Worm (Caenorhabditis elegans): Measurements from ENCODE around the gene taf-3.

DNA sequence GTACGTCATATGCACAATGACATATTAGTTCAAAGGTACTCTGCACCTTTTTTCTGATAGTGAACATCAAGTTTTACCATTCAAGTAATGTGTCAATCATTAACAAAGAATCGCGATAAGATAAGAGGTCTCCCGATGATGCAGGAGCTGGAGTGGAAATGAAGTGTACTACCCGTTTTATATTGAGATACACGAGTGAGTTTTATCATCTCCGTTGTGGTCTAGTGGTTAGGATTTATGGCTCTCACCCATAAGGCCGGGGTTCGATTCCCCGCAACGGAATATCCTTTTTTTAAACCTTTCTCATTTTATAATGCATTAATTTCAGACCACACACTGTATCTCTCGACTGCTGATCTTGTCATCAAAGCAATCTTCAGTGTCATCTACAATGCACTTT, 45.7 kb downstream of the taf-3 start:
- TF ChIP-seq ceh-22 (tag; optimal IDR thresholded peaks at IDR 0.05) (no peak), sox-4 (tag; optimal IDR thresholded peaks at IDR 0.05) (no peak), fkh-6 (tag; optimal IDR thresholded peaks at IDR 0.05) (no peak), mec-3 (tag; optimal IDR thresholded peaks at IDR 0.05; ENCODE audit: borderline replicate concordance) (no peak), unc-42 (tag; optimal IDR thresholded peaks at IDR 0.05) (no peak), fax-1 (tag; optimal IDR thresholded peaks at IDR 0.05) (no peak), K02D7.2 (tag; optimal IDR thresholded peaks at IDR 0.05) (no peak), unc-3 (GFP tag; conservative IDR thresholded peaks at IDR 0.05) (no peak), unc-3 (tag; optimal IDR thresholded peaks at IDR 0.05) (no peak), fkh-10 (GFP tag; optimal IDR thresholded peaks at IDR 0.05) (no peak), ahr-1 (tag; optimal IDR thresholded peaks at IDR 0.05) (no peak), ama-1 (optimal IDR thresholded peaks at IDR 0.05) (no peak), dve-1 (tag; optimal IDR thresholded peaks at IDR 0.05) (peak; percentile 55), nfya-1 (tag; optimal IDR thresholded peaks at IDR 0.05) (no peak), pros-1 (tag; optimal IDR thresholded peaks at IDR 0.05) (no peak)

Data from whole organism, late embryonic.